Fruit fly (Drosophila melanogaster): ENCODE data around the gene hmw.

DNA sequence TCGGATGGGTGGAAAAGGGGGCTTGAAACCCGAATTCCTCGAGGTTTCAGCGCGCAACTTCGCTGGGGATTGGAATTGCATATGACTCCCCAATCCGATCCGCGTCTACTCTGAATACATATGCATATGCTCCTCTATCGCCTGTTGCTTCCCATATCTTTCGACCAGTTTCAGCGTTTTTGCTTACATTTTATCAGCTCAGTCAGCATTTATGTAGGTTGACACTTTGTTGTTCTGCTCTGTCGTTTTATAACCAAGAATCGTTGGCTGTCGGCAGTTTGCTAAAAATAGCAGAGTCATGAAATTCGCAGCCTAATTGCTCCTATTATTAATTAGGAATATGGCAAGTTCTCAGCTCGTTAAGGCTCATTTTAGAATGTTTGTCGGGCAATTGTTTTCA is 33.9 kb downstream of the hmw start:
- no peak for TF ChIP-seq Eip75B (GFP tag; optimal IDR thresholded peaks at IDR 0.05)
- no peak for TF ChIP-seq CG6276 (GFP tag; optimal IDR thresholded peaks at IDR 0.05)
- TF ChIP-seq Blimp-1 (GFP tag; optimal IDR thresholded peaks at IDR 0.05), result no peak
- TF ChIP-seq CG8119 (GFP tag; IDR thresholded peaks at IDR 0.05), result no peak
- no peak for TF ChIP-seq fd59A (GFP tag; optimal IDR thresholded peaks at IDR 0.05)
- no peak for TF ChIP-seq vri (GFP tag; optimal IDR thresholded peaks at IDR 0.05)
- TF ChIP-seq Ets96B (tag; optimal IDR thresholded peaks at IDR 0.05), result no peak
- TF ChIP-seq ss (GFP tag; optimal IDR thresholded peaks at IDR 0.05), result no peak
- TF ChIP-seq CG34406 (GFP tag; optimal IDR thresholded peaks at IDR 0.05), result no peak
- TF ChIP-seq fkh (GFP tag; optimal IDR thresholded peaks at IDR 0.05), result no peak
- no peak for TF ChIP-seq Hr39 (GFP tag; optimal IDR thresholded peaks at IDR 0.05)
- no peak for TF ChIP-seq dac (GFP tag; optimal IDR thresholded peaks at IDR 0.05)
- TF ChIP-seq Met (GFP tag; optimal IDR thresholded peaks at IDR 0.05), result no peak
- no peak for TF ChIP-seq eg (GFP tag; IDR thresholded peaks at IDR 0.05)

Data from whole organism, prepupa.